Worm (Caenorhabditis elegans) whole organism, L4 larva: ENCODE measurements around the gene H34I24.2.

Experiments used
- F26F4.8 ChIP-seq: fragments of 200-800 bp; sonication (Bioruptor generic); conservative IDR thresholded peaks from 2 replicates; pipeline ENCODE4 v1.3.6; 2022; ENCODE audit warnings: missing genetic modification characterization, missing compliant biosample characterization
- T20F7.1 ChIP-seq: fragments of 200-800 bp; sonication (Bioruptor generic); optimal IDR thresholded peaks from 2 replicates; lab custom pipeline; 2018; ENCODE audit warnings: mild to moderate bottlenecking, missing genetic modification characterization, missing compliant biosample characterization
- Y48G9A.11 ChIP-seq: fragments of 200-800 bp; sonication (Bioruptor generic); IDR thresholded peaks from 2 replicates; pipeline ENCODE4 v1.3.6; 2022; ENCODE audit warnings: missing genetic modification reagents, missing genetic modification characterization, missing compliant biosample characterization
- ZK337.2 ChIP-seq: fragments of 200-800 bp; sonication (Bioruptor generic); IDR thresholded peaks from 2 replicates; pipeline ENCODE4 v1.3.6; 2022; ENCODE audit warnings: missing genetic modification reagents, missing genetic modification characterization, missing compliant biosample characterization
- aha-1 ChIP-seq: fragments of 150-350 bp; peaks from one replicate; lab custom pipeline; 2014; ENCODE audit warnings: missing biosample characterization, missing genetic modification characterization
- aly-2 ChIP-seq: sonication (generic microtip); optimal IDR thresholded peaks from 2 replicates; lab custom pipeline; 2018; ENCODE audit warnings: missing biosample characterization, missing genetic modification characterization
- arid-1 ChIP-seq: fragments of 200-800 bp; sonication (Bioruptor generic); conservative IDR thresholded peaks from 2 replicates; pipeline ENCODE4 v1.3.6; 2022; ENCODE audit warnings: missing genetic modification reagents, missing genetic modification characterization, missing compliant biosample characterization
- attf-4 ChIP-seq: sonication (generic microtip); optimal IDR thresholded peaks from 3 replicates; lab custom pipeline; 2017; ENCODE audit warnings: missing biosample characterization, missing genetic modification characterization
- ceh-20 ChIP-seq: fragments of 200-800 bp; sonication (Bioruptor generic); IDR thresholded peaks from 2 replicates; pipeline ENCODE4 v1.3.6; 2022; ENCODE audit warnings: missing genetic modification reagents, missing genetic modification characterization, missing compliant biosample characterization
- ceh-44 ChIP-seq: fragments of 200-800 bp; sonication (Bioruptor generic); IDR thresholded peaks from 2 replicates; pipeline ENCODE4 v1.3.6; 2022; ENCODE audit warnings: missing genetic modification reagents, missing genetic modification characterization, missing compliant biosample characterization
- ces-1 ChIP-seq: fragments of 150-350 bp; sonication (generic microtip); optimal IDR thresholded peaks from 4 replicates; lab custom pipeline; 2014; ENCODE audit warnings: missing biosample characterization, missing genetic modification reagents, missing genetic modification characterization
- cey-2 ChIP-seq: sonication (generic microtip); optimal IDR thresholded peaks from 3 replicates; lab custom pipeline; 2017; ENCODE audit warnings: missing genetic modification characterization, mild to moderate bottlenecking, missing compliant biosample characterization, antibody characterized with exemption, borderline replicate concordance; ENCODE audit not compliant: insufficient read depth
- daf-16 ChIP-seq, 3 experiments: sonication (generic microtip); optimal IDR thresholded peaks; 2 replicates each; lab custom pipeline; 2016 to 2017; ENCODE audit warnings: missing genetic modification characterization in 3 of 3, missing genetic modification reagents in 3 of 3, mild to moderate bottlenecking in 2 of 3, missing compliant biosample characterization in 2 of 3, missing biosample characterization in 1 of 3, moderate library complexity in 1 of 3
- daf-19 ChIP-seq: fragments of 200-800 bp; sonication (Bioruptor generic); conservative IDR thresholded peaks from 2 replicates; pipeline ENCODE4 v1.3.6; 2022; ENCODE audit warnings: missing genetic modification characterization, missing compliant biosample characterization
- daf-8 ChIP-seq: fragments of 200-800 bp; sonication (Bioruptor generic); IDR thresholded peaks from 2 replicates; pipeline ENCODE4 v1.3.6; 2022; ENCODE audit warnings: missing genetic modification characterization, missing compliant biosample characterization
- dmd-6 ChIP-seq: fragments of 200-800 bp; sonication (Bioruptor generic); IDR thresholded peaks from 2 replicates; pipeline ENCODE4 v1.3.6; 2022; ENCODE audit warnings: missing genetic modification reagents, missing genetic modification characterization, missing compliant biosample characterization
- dmd-9 ChIP-seq: fragments of 200-800 bp; sonication (Bioruptor generic); IDR thresholded peaks from 2 replicates; pipeline ENCODE4 v1.3.6; 2022; ENCODE audit warnings: missing genetic modification reagents, missing genetic modification characterization, missing compliant biosample characterization
- dve-1 ChIP-seq: sonication (generic microtip); optimal IDR thresholded peaks from 2 replicates; lab custom pipeline; 2017; ENCODE audit warnings: antibody characterized with exemption, mild to moderate bottlenecking, missing genetic modification characterization, missing compliant biosample characterization; ENCODE audit not compliant: insufficient read depth
- egl-27 ChIP-seq: sonication (generic microtip); optimal IDR thresholded peaks from 3 replicates; lab custom pipeline; 2017; ENCODE audit warnings: missing biosample characterization, missing genetic modification reagents, missing genetic modification characterization
- fos-1 ChIP-seq: fragments of 150-350 bp; optimal IDR thresholded peaks from 2 replicates; lab custom pipeline; 2014; ENCODE audit warnings: missing biosample characterization, missing genetic modification characterization
- hif-1 ChIP-seq, 2 experiments: sonication (generic microtip); optimal IDR thresholded peaks; 2 replicates each; lab custom pipeline; 2016 to 2017; ENCODE audit warnings: missing compliant biosample characterization in 2 of 2, missing genetic modification characterization in 2 of 2, missing genetic modification reagents in 2 of 2, missing genotype in 2 of 2, mild to moderate bottlenecking in 1 of 2
- hlh-11 ChIP-seq: fragments of 200-800 bp; sonication (Bioruptor generic); optimal IDR thresholded peaks from 2 replicates; lab custom pipeline; 2018; ENCODE audit warnings: mild to moderate bottlenecking, missing genetic modification characterization, missing compliant biosample characterization
- hlh-30 ChIP-seq: sonication (generic microtip); optimal IDR thresholded peaks from 2 replicates; lab custom pipeline; 2017; ENCODE audit warnings: antibody characterized with exemption, mild to moderate bottlenecking, missing genetic modification characterization, missing compliant biosample characterization; ENCODE audit not compliant: insufficient read depth
- hmg-1.1 ChIP-seq: fragments of 200-800 bp; sonication (Bioruptor generic); IDR thresholded peaks from 2 replicates; pipeline ENCODE4 v1.3.6; 2022; ENCODE audit warnings: missing genetic modification reagents, missing genetic modification characterization, missing compliant biosample characterization
- jun-1 ChIP-seq: fragments of 150-350 bp; optimal IDR thresholded peaks from 2 replicates; lab custom pipeline; 2014; ENCODE audit warnings: missing biosample characterization, missing genetic modification reagents, missing genetic modification characterization
- lsy-2 ChIP-seq, 2 experiments: fragments of 150-350 bp in 1 of 2; sonication (generic microtip) in 1 of 2; optimal IDR thresholded peaks; 2 replicates each; lab custom pipeline; 2014 to 2017; ENCODE audit warnings: missing biosample characterization in 2 of 2, missing genetic modification characterization in 2 of 2
- mdl-1 ChIP-seq, 2 experiments: fragments of 150-350 bp in 1 of 2; sonication (generic microtip) in 1 of 2; optimal IDR thresholded peaks; 2 replicates each; lab custom pipeline; 2014 to 2017; ENCODE audit warnings: missing biosample characterization in 2 of 2, missing genetic modification characterization in 2 of 2
- mes-2 ChIP-seq: sonication (generic microtip); optimal IDR thresholded peaks from 2 replicates; lab custom pipeline; 2016; ENCODE audit warnings: missing genotype, mild to moderate bottlenecking, missing genetic modification characterization, missing compliant biosample characterization; ENCODE audit not compliant: poor library complexity, severe bottlenecking
- mxl-3 ChIP-seq: fragments of 200-800 bp; sonication (Bioruptor generic); optimal IDR thresholded peaks from 2 replicates; lab custom pipeline; 2018; ENCODE audit warnings: mild to moderate bottlenecking, missing genetic modification characterization, missing compliant biosample characterization
- nhr-102 ChIP-seq: sonication (generic microtip); optimal IDR thresholded peaks from 2 replicates; lab custom pipeline; 2016; ENCODE audit warnings: mild to moderate bottlenecking, missing genetic modification characterization, moderate library complexity, missing compliant biosample characterization
- nhr-25 ChIP-seq: sonication (generic microtip); optimal IDR thresholded peaks from 2 replicates; lab custom pipeline; 2017; ENCODE audit warnings: missing genetic modification characterization, mild to moderate bottlenecking, missing compliant biosample characterization, antibody characterized with exemption, moderate library complexity, borderline replicate concordance; ENCODE audit not compliant: insufficient read depth
- nhr-28 ChIP-seq: fragments of 150-350 bp; optimal IDR thresholded peaks from 2 replicates; lab custom pipeline; 2014; ENCODE audit warnings: missing biosample characterization, missing genetic modification characterization
- nhr-77 ChIP-seq: fragments of 150-350 bp; optimal IDR thresholded peaks from 2 replicates; lab custom pipeline; 2014; ENCODE audit warnings: missing biosample characterization, missing genetic modification characterization
- php-3 ChIP-seq: fragments of 200-800 bp; sonication (Bioruptor generic); IDR thresholded peaks from 2 replicates; pipeline ENCODE4 v1.3.6; 2022; ENCODE audit warnings: missing genetic modification reagents, missing genetic modification characterization, missing compliant biosample characterization
- pqm-1 ChIP-seq: sonication (generic microtip); optimal IDR thresholded peaks from 2 replicates; lab custom pipeline; 2017; ENCODE audit warnings: missing biosample characterization, missing genetic modification characterization
- set-16 ChIP-seq: fragments of 200-800 bp; sonication (Bioruptor generic); IDR thresholded peaks from 2 replicates; pipeline ENCODE4 v1.3.6; 2022; ENCODE audit warnings: missing genetic modification reagents, missing genetic modification characterization, missing compliant biosample characterization
- skn-1 ChIP-seq: fragments of 150-350 bp; optimal IDR thresholded peaks from 2 replicates; lab custom pipeline; 2014; ENCODE audit warnings: missing biosample characterization, missing genetic modification characterization
- tra-1 ChIP-seq: fragments of 200-800 bp; sonication (Bioruptor generic); IDR thresholded peaks from 2 replicates; pipeline ENCODE4 v1.3.6; 2022; ENCODE audit warnings: missing genetic modification reagents, missing genetic modification characterization, missing compliant biosample characterization
- unc-130 ChIP-seq: sonication (generic microtip); optimal IDR thresholded peaks from 2 replicates; lab custom pipeline; 2016; ENCODE audit warnings: missing genetic modification reagents, missing genetic modification characterization, missing compliant biosample characterization
- unc-62 ChIP-seq, 3 experiments: fragments of 150-350 bp in 1 of 3; sonication (generic microtip); optimal IDR thresholded peaks in 2 of 3; peaks in 1 of 3; 1 replicate in 1 of 3; 2 replicates in 2 of 3; lab custom pipeline; 2014 to 2017; ENCODE audit warnings: missing biosample characterization in 3 of 3, missing genetic modification characterization in 3 of 3, missing genetic modification reagents in 3 of 3, missing genotype in 1 of 3
- zfp-2 ChIP-seq: sonication (generic microtip); optimal IDR thresholded peaks from 2 replicates; lab custom pipeline; 2016; ENCODE audit warnings: mild to moderate bottlenecking, missing genetic modification characterization, missing compliant biosample characterization
- ztf-11 ChIP-seq: fragments of 150-350 bp; optimal IDR thresholded peaks from 2 replicates; lab custom pipeline; 2014; ENCODE audit warnings: missing biosample characterization, missing genetic modification characterization

H34I24.2 gene

DNA sequence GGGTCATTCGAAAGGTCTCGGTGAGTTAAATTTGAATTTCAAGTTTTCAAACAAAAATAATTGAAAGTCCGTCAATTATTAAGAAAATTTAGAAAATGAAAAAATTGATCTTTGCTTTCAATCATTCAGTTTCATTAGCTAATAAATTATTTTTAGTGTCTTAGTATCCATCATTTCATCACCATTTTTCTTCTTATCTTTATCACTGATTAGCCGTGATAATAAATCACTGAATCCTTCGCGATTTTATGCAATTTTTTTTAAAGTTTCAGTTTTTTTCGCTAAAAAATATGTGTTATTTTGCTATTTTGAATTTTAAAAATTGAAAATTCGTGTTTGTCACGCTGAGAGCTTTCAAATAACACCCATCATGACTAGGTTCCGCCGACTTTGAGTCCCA lies 27.2 kb downstream of the H34I24.2 start:
- TF ChIP-seq dmd-9 (GFP tag; lab: Robert Waterston, UW): no peak
- peak; percentile 88 for TF ChIP-seq php-3
- no peak for TF ChIP-seq cey-2 (tag; lab: Kevin White, UChicago)
- no peak for TF ChIP-seq daf-19 (GFP tag; lab: Robert Waterston, UW)
- no peak for TF ChIP-seq attf-4 (tag; lab: Kevin White, UChicago)
- TF ChIP-seq hlh-30 (tag; lab: Kevin White, UChicago): no peak
- peak; percentile 63; the same call in 1 of the 2 replicates for TF ChIP-seq ceh-20 (GFP tag; lab: Robert Waterston, UW)
- TF ChIP-seq mes-2: no peak

DNA sequence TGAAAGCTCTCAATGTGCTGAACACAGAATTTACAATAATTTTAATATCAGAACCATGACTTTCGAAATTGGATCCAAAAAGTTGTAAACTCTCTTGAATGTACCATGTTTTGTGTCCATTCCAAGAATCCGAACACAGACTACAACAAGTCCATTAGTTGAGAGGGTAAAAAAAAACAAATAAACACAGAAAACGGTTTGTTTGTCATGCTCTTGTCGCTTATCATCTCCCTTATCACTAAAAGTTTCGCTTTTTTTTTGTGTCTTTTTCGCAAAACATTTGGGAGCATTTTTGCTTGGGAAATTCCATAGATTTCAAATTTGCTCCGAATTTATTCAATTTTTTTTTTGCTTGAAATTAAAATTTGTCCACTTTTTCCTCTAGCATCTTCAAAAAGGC lies 27.7 kb downstream of the H34I24.2 start:
- TF ChIP-seq egl-27: no peak
- TF ChIP-seq nhr-77 (tag; lab: Kevin White, UChicago): peak; percentile 35
- peak; percentile 31 for TF ChIP-seq dve-1 (tag; lab: Kevin White, UChicago)
- TF ChIP-seq daf-16 (GFP tag; optimal IDR thresholded peaks at IDR 0.05; lab: Kevin White, UChicago): no peak
- peak; percentile 84 for TF ChIP-seq daf-16 (tag; optimal IDR thresholded peaks at IDR 0.05; lab: Kevin White, UChicago)
- no peak for TF ChIP-seq aha-1 (tag; lab: Kevin White, UChicago)
- TF ChIP-seq fos-1 (tag; lab: Kevin White, UChicago): no peak
- TF ChIP-seq nhr-28: peak; percentile 85
- 0 out of 2 replicates have a peak, but pooled peaks have one; percentile 22 for TF ChIP-seq php-3
- TF ChIP-seq tra-1: peak; percentile 20; the same call in 1 of the 2 replicates
- peak; percentile 38 for TF ChIP-seq hlh-11 (tag; lab: Kevin White, UChicago)
- TF ChIP-seq unc-62 (GFP tag; optimal IDR thresholded peaks at IDR 0.05 in 1 of 2; lab: Kevin White, UChicago): peak in 1 of 2 experiments; percentile 24
- no peak for TF ChIP-seq unc-62 (tag; optimal IDR thresholded peaks at IDR 0.05; lab: Kevin White, UChicago)
- TF ChIP-seq aly-2 (tag; lab: Kevin White, UChicago): no peak
- no peak for TF ChIP-seq ztf-11 (tag; lab: Kevin White, UChicago)
- peak; percentile 66 for TF ChIP-seq pqm-1 (tag; lab: Kevin White, UChicago)
- peak; percentile 48 for TF ChIP-seq dmd-6 (GFP tag; lab: Robert Waterston, UW)
- TF ChIP-seq, all 104 proteins: peak for 10

DNA sequence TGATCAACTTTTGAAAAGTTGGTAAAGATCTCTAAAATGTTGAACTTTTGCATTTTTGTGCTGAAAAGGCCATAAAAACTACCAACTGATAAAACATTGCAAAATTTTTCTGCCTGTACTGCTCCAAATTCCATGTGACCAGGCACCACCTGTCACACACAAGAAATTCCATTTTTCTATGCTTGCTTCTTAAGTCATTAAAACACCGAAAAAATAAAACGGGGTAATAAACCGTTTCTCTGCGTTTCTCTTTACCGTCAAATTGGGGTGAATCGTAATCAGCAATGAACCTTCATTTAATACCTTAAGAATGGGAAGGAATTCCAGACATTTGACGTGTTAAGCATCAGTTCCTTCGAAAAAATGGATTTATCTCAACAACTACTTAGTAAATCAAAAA lies 28.4 kb downstream of the H34I24.2 start:
- TF ChIP-seq unc-62 (GFP tag; optimal IDR thresholded peaks at IDR 0.05 in 1 of 2; lab: Kevin White, UChicago): peak in 1 of 2 experiments; percentile 90
- TF ChIP-seq unc-62 (tag; optimal IDR thresholded peaks at IDR 0.05; lab: Kevin White, UChicago): no peak
- TF ChIP-seq set-16 (GFP tag; lab: Robert Waterston, UW): no peak
- TF ChIP-seq pqm-1 (tag; lab: Kevin White, UChicago): peak; percentile 95
- peak; percentile 23 for TF ChIP-seq mxl-3 (GFP tag; lab: Kevin White, UChicago)
- TF ChIP-seq ces-1 (GFP tag; lab: Kevin White, UChicago): no peak
- TF ChIP-seq egl-27: no peak
- no peak for TF ChIP-seq ZK337.2 (GFP tag; lab: Robert Waterston, UW)
- peak; percentile 23 for TF ChIP-seq nhr-102 (tag; lab: Kevin White, UChicago)
- peak; percentile 99 for TF ChIP-seq php-3
- TF ChIP-seq dve-1 (tag; lab: Kevin White, UChicago): peak; percentile 91
- no peak for TF ChIP-seq unc-130 (GFP tag; lab: Kevin White, UChicago)
- TF ChIP-seq F26F4.8 (GFP tag; lab: Robert Waterston, UW): no peak
- no peak for TF ChIP-seq ceh-44 (GFP tag; lab: Robert Waterston, UW)
- peak; percentile 43 for TF ChIP-seq T20F7.1 (GFP tag; lab: Kevin White, UChicago)
- peak in 1 of 2 experiments; percentile 10 for TF ChIP-seq mdl-1 (tag; optimal IDR thresholded peaks at IDR 0.05; lab: Kevin White, UChicago)
- no peak for TF ChIP-seq zfp-2 (tag; lab: Kevin White, UChicago)
- TF ChIP-seq skn-1 (tag; lab: Kevin White, UChicago): no peak
- TF ChIP-seq daf-8 (GFP tag; lab: Robert Waterston, UW): no peak
- TF ChIP-seq arid-1 (GFP tag; lab: Robert Waterston, UW): no peak
- TF ChIP-seq dmd-6 (GFP tag; lab: Robert Waterston, UW): peak; percentile 93
- peak in 1 of 2 experiments; percentile 26 for TF ChIP-seq lsy-2 (tag; optimal IDR thresholded peaks at IDR 0.05; lab: Kevin White, UChicago)
- no peak for TF ChIP-seq Y48G9A.11 (GFP tag; lab: Robert Waterston, UW)
- peak; percentile 88 for TF ChIP-seq hlh-11 (tag; lab: Kevin White, UChicago)
- peak; percentile 92 for TF ChIP-seq nhr-28
- TF ChIP-seq hlh-30 (tag; lab: Kevin White, UChicago): peak; percentile 53
- TF ChIP-seq tra-1: peak; percentile 60; the same call in 1 of the 2 replicates
- TF ChIP-seq jun-1: no peak
- TF ChIP-seq nhr-77 (tag; lab: Kevin White, UChicago): peak; percentile 78
- TF ChIP-seq nhr-25: no peak
- TF ChIP-seq hif-1 (tag; optimal IDR thresholded peaks at IDR 0.05; lab: Kevin White, UChicago): no peak
- TF ChIP-seq hmg-1.1 (GFP tag; lab: Robert Waterston, UW): no peak
- no peak for TF ChIP-seq daf-16 (GFP tag; optimal IDR thresholded peaks at IDR 0.05; lab: Kevin White, UChicago)
- peak; percentile 92 for TF ChIP-seq daf-16 (tag; optimal IDR thresholded peaks at IDR 0.05; lab: Kevin White, UChicago)
